Fruit fly (Drosophila melanogaster): Measurements from ENCODE around the gene VhaPPA1-1.
A peak's percentile ranks its signal among the peaks of the same experiment; 100 is the strongest.

VhaPPA1-1 gene

DNA sequence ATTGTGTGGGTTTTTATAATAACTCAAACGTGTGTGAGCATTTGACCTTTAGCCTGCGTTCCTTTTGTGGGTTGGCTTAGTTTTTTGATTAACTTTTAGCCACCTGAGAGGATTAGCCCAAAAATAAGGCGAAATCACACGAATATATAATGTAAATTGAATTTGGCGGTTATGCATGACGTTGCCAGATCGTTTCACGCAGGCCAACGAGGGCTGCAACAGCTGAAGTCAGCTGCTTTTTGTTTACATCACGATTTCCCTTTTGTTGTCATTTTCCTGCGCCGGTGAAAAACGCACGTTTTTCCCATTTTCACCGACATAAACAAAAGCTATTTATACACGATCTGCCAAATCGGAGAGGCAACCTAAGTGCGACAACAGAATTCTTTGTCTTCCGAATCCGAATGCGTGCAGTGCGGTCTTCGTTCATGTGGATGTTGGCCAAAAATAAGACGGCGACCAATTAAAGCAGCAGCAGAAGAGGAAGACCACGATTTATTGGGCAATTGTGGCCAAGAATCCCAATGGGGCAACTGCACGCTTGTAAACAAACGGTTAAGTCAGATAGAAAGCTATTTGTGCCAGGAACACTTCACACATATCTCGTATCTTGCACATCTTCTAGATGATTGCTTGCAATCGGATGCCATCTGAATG lies 24.5 kb downstream of the VhaPPA1-1 start, which contains the start of gene CG3631 (continued):
- TF ChIP-seq CG1832 (GFP tag; optimal IDR thresholded peaks at IDR 0.05) (no peak), H15 (GFP tag; IDR thresholded peaks at IDR 0.05) (no peak), Abd-B (GFP tag; optimal IDR thresholded peaks at IDR 0.05) (no peak), CG32767 (GFP tag; IDR thresholded peaks at IDR 0.05) (no peak), CG11456 (GFP tag; IDR thresholded peaks at IDR 0.05) (no peak), pb (GFP tag; optimal IDR thresholded peaks at IDR 0.05) (no peak), odd (GFP tag; optimal IDR thresholded peaks at IDR 0.05) (no peak), Fer3 (tag; optimal IDR thresholded peaks at IDR 0.05) (no peak), CG2120 (GFP tag; optimal IDR thresholded peaks at IDR 0.05) (no peak), trem (tag; optimal IDR thresholded peaks at IDR 0.05) (peak; percentile 32), CG7928 (GFP tag; optimal IDR thresholded peaks at IDR 0.05) (peak; percentile 96), fd3F (GFP tag; optimal IDR thresholded peaks at IDR 0.05) (no peak), br (optimal IDR thresholded peaks at IDR 0.05) (no peak), tup (GFP tag; optimal IDR thresholded peaks at IDR 0.05) (no peak), aop (GFP tag; IDR thresholded peaks at IDR 0.05) (no peak), CTCF (GFP tag; optimal IDR thresholded peaks at IDR 0.05) (peak; percentile 21), CG4730 (GFP tag; IDR thresholded peaks at IDR 0.05) (no peak), pzg (GFP tag; optimal IDR thresholded peaks at IDR 0.05) (peak; percentile 68), stwl (tag; optimal IDR thresholded peaks at IDR 0.05) (peak; percentile 44), Myb (GFP tag; optimal IDR thresholded peaks at IDR 0.05) (peak; percentile 64), insv (GFP tag; optimal IDR thresholded peaks at IDR 0.05) (no peak), CkIIα-i1 (GFP tag; IDR thresholded peaks at IDR 0.05) (no peak), CG4424 (GFP tag; optimal IDR thresholded peaks at IDR 0.05) (no peak), CG6689 (GFP tag; IDR thresholded peaks at IDR 0.05) (no peak), peb (GFP tag; IDR thresholded peaks at IDR 0.05) (no peak), pho (GFP tag; optimal IDR thresholded peaks at IDR 0.05) (no peak), hbn (GFP tag; IDR thresholded peaks at IDR 0.05; ENCODE audit: partially characterized antibody) (peak; percentile 34), CG2678 (tag; optimal IDR thresholded peaks at IDR 0.05) (no peak), mld (GFP tag; IDR thresholded peaks at IDR 0.05; ENCODE audit: partially characterized antibody) (0 out of 3 replicates have a peak, but pooled peaks have one; percentile 6), Hr39 (optimal IDR thresholded peaks at IDR 0.05) (no peak), dpn (GFP tag; optimal IDR thresholded peaks at IDR 0.05) (no peak), CG3726 (GFP tag; IDR thresholded peaks at IDR 0.05) (no peak), HLH4C (GFP tag; IDR thresholded peaks at IDR 0.05; ENCODE audit: partially characterized antibody) (peak; percentile 43; the same call in 1 of the 3 replicates), vfl (GFP tag; optimal IDR thresholded peaks at IDR 0.05) (no peak), CG10462 (GFP tag; optimal IDR thresholded peaks at IDR 0.05) (no peak), tna (GFP tag; IDR thresholded peaks at IDR 0.05; ENCODE audit: partially characterized antibody) (no peak), CG15073 (GFP tag; optimal IDR thresholded peaks at IDR 0.05) (no peak), CG13287 (GFP tag; IDR thresholded peaks at IDR 0.05; ENCODE audit: partially characterized antibody) (peak; percentile 56)

DNA sequence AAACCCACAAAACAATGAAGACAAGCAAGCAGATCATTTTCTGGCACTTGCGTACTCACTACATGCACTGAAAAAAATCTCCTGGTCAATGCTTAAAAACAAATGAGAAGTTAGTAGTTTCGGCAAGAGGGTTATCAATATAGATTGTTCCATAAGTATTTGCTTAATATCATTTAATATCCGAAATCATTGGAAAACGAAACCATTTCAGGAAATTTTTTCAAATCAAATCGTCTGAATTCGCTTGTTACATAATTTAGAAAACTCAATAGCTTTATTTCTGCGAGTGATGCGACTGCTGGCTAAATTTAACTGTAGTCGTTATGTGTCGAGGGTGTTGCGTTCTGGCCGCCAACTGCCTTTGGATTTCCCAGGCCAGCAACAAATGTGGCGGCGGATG lies 25.7 kb downstream of the VhaPPA1-1 start:
- peak; percentile 70 for TF ChIP-seq abd-A (tag; optimal IDR thresholded peaks at IDR 0.05)
- TF ChIP-seq CG12155 (GFP tag; optimal IDR thresholded peaks at IDR 0.05) = peak; percentile 5
- peak; percentile 17 for TF ChIP-seq CG15514 (GFP tag; optimal IDR thresholded peaks at IDR 0.05)
- peak; percentile 59 for TF ChIP-seq lab (GFP tag; optimal IDR thresholded peaks at IDR 0.05)
- peak; percentile 42; the same call in 2 of the 3 replicates for TF ChIP-seq row (GFP tag; IDR thresholded peaks at IDR 0.05)
- TF ChIP-seq Sry-β (GFP tag; optimal IDR thresholded peaks at IDR 0.05) = no peak
- peak; percentile 25 for TF ChIP-seq grau (tag; optimal IDR thresholded peaks at IDR 0.05)
- TF ChIP-seq CG10543 (GFP tag; optimal IDR thresholded peaks at IDR 0.05) = peak; percentile 16
- TF ChIP-seq CG6254 (GFP tag; optimal IDR thresholded peaks at IDR 0.05) = no peak
- no peak for TF ChIP-seq Dip2 (GFP tag; IDR thresholded peaks at IDR 0.05)
- TF ChIP-seq caup (GFP tag; optimal IDR thresholded peaks at IDR 0.05; ENCODE audit: severe bottlenecking) = peak; percentile 8
- peak; percentile 45 for TF ChIP-seq CG2120 (GFP tag; optimal IDR thresholded peaks at IDR 0.05)
- peak; percentile 4; the same call in 1 of the 2 replicates for TF ChIP-seq ranshi (GFP tag; IDR thresholded peaks at IDR 0.05)
- TF ChIP-seq CG5180 (GFP tag; optimal IDR thresholded peaks at IDR 0.05) = no peak
- TF ChIP-seq Hr51 (GFP tag; optimal IDR thresholded peaks at IDR 0.05) = peak in 1 of 2 experiments; percentile 25

Measured in whole organism, embryonic.